Worm (Caenorhabditis elegans): ENCODE results near the gene zmp-1.
A peak's percentile ranks its signal among the peaks of the same experiment; 100 is the strongest.

The zmp-1 gene

DNA sequence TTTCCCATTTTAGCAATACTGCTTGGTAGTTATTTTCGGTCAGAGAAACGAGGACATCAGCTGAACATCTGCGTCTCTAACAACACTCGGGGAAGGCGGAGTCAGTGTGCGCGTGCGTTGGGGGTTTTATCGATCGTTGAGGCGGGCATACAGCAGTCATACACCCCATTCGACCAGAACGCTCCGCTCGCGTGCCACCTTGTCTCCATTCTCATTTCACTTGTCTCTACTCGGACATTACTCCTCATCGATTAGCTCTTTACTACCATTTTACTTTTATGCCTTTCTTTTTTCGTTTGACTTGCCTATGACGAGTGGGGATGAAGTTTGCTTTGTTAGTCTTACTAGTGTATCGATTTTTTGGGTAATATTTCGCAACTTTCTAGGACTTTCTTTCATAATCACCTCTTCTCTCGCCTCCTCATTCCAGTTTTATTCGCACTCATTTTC, 7.8 kb upstream of the zmp-1 start (continued):
- peak; percentile 24 for TF ChIP-seq dsc-1 (tag; optimal IDR thresholded peaks at IDR 0.05)
- no peak for TF ChIP-seq ces-1 (GFP tag; optimal IDR thresholded peaks at IDR 0.05)
- TF ChIP-seq efl-3 (GFP tag; optimal IDR thresholded peaks at IDR 0.05), result no peak
- peak; percentile 49 for TF ChIP-seq xbp-1 (tag; optimal IDR thresholded peaks at IDR 0.05)
- peak in 1 of 6 experiments; percentile 7 for TF ChIP-seq elt-3 (tag; optimal IDR thresholded peaks at IDR 0.05)
- peak; percentile 24 for TF ChIP-seq F16B12.6 (tag; optimal IDR thresholded peaks at IDR 0.05)
- TF ChIP-seq ceh-82 (tag; optimal IDR thresholded peaks at IDR 0.05), result peak in 1 of 3 experiments; percentile 67
- no peak for TF ChIP-seq mep-1 (tag; optimal IDR thresholded peaks at IDR 0.05)
- no peak for TF ChIP-seq egl-27 (tag; optimal IDR thresholded peaks at IDR 0.05)
- TF ChIP-seq hlh-4 (tag; optimal IDR thresholded peaks at IDR 0.05), result no peak
- peak; percentile 36 for TF ChIP-seq blmp-1 (tag; optimal IDR thresholded peaks at IDR 0.05)
- TF ChIP-seq egl-13 (tag; optimal IDR thresholded peaks at IDR 0.05), result no peak
- peak; percentile 45 for TF ChIP-seq lir-3 (tag; optimal IDR thresholded peaks at IDR 0.05; ENCODE audit: poor library complexity)
- peak; percentile 70 for TF ChIP-seq fkh-8 (tag; optimal IDR thresholded peaks at IDR 0.05)
- TF ChIP-seq mab-9 (GFP tag; IDR thresholded peaks at IDR 0.05), result no peak
- peak; percentile 35 for TF ChIP-seq tbx-2 (tag; optimal IDR thresholded peaks at IDR 0.05)

DNA sequence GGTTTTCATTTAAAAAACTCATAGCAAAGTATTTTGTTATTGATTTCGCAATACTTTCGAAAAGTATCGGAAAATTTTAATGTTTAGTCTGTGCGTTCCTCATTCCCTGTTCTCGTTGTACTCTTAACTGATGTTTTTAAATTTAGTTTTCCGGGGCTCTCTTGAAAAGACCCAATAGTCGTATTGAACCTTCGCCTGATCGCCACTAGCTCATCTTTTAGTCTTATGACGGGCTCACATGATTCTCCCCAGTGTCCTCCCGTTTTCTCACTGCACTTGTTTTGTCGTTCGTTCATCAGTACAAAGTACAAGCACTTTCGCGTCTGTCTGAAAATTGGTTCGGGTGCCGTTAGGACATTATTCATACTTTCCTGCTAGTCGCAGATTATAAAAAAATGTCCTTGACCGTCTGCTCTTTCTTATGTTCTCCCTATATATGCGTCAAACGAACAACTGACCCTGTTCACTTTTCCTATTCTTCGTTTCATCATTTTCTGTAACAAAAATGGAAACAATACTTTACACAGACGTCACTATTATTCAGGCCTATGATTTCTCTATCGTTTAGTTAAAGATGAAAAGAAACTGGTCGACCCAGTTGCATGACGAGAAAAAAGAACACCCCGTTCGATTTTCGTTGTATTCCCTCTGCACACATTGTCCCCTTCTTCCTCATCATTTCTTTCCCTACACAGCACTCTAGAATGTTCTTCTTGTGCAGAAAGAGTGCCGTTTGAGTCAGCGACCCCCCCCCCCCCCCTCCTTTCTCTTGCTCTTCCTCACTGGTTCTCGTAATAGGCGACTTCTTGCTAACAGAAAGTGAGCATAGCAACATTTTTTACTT, 6.9 kb upstream of the zmp-1 start, which contains the start of gene ubq-1:
TSS of gene ubq-1 (plus strand) at position 802 of the 844 bp plus-strand sequence.
- TF ChIP-seq blmp-1 (tag; optimal IDR thresholded peaks at IDR 0.05), result no peak
- TF ChIP-seq ztf-4 (tag; optimal IDR thresholded peaks at IDR 0.05), result peak; percentile 42
- TF ChIP-seq fos-1 (tag; optimal IDR thresholded peaks at IDR 0.05), result no peak
- no peak for TF ChIP-seq unc-98 (GFP tag; IDR thresholded peaks at IDR 0.05)
- TF ChIP-seq lin-39 (tag; optimal IDR thresholded peaks at IDR 0.05), result no peak
- TF ChIP-seq pag-3 (tag; optimal IDR thresholded peaks at IDR 0.05; ENCODE audit: borderline replicate concordance, insufficient read depth), result no peak
- no peak for TF ChIP-seq unc-86 (tag; optimal IDR thresholded peaks at IDR 0.05)
- peak in 1 of 2 experiments; percentile 15 for TF ChIP-seq lin-35 (GFP tag; optimal IDR thresholded peaks at IDR 0.05)
- no peak for TF ChIP-seq vab-15 (tag; optimal IDR thresholded peaks at IDR 0.05)
- peak; percentile 14 for TF ChIP-seq dsc-1 (tag; optimal IDR thresholded peaks at IDR 0.05)
- no peak for TF ChIP-seq unc-130 (tag; optimal IDR thresholded peaks at IDR 0.05)
- peak; percentile 34 for TF ChIP-seq mep-1 (tag; optimal IDR thresholded peaks at IDR 0.05)
- no peak for TF ChIP-seq tlp-1 (tag; optimal IDR thresholded peaks at IDR 0.05)
- peak; percentile 48 for TF ChIP-seq nhr-71 (tag; optimal IDR thresholded peaks at IDR 0.05)
- TF ChIP-seq aha-1 (tag; optimal IDR thresholded peaks at IDR 0.05), result no peak
- no peak for TF ChIP-seq hlh-4 (tag; optimal IDR thresholded peaks at IDR 0.05)
- no peak for TF ChIP-seq sox-4 (tag; optimal IDR thresholded peaks at IDR 0.05)
- peak; percentile 55 for TF ChIP-seq zip-4 (GFP tag; optimal IDR thresholded peaks at IDR 0.05)
- peak; percentile 1 for TF ChIP-seq snu-23 (GFP tag; optimal IDR thresholded peaks at IDR 0.05)
- TF ChIP-seq nhr-11 (tag; optimal IDR thresholded peaks at IDR 0.05), result no peak
- TF ChIP-seq isw-1 (GFP tag; IDR thresholded peaks at IDR 0.05), result no peak
- TF ChIP-seq nhr-85 (tag), result no peak
- TF ChIP-seq nhr-28 (tag; optimal IDR thresholded peaks at IDR 0.05), result no peak
- TF ChIP-seq lin-15B (tag; optimal IDR thresholded peaks at IDR 0.05), result no peak
- no peak for TF ChIP-seq nhr-76 (tag; optimal IDR thresholded peaks at IDR 0.05)
- TF ChIP-seq nhr-19 (GFP tag; conservative IDR thresholded peaks at IDR 0.05), result 0 out of 2 replicates have a peak, but pooled peaks have one; percentile 20
- TF ChIP-seq elt-3 (tag; optimal IDR thresholded peaks at IDR 0.05), result no peak
- no peak for TF ChIP-seq mab-9 (GFP tag; IDR thresholded peaks at IDR 0.05)
- peak; percentile 19 for TF ChIP-seq elt-2 (tag; optimal IDR thresholded peaks at IDR 0.05)
- TF ChIP-seq swsn-7 (tag; optimal IDR thresholded peaks at IDR 0.05), result no peak
- no peak for TF ChIP-seq zag-1 (tag; optimal IDR thresholded peaks at IDR 0.05)
- no peak for TF ChIP-seq grh-1 (GFP tag; IDR thresholded peaks at IDR 0.05)
- no peak for TF ChIP-seq hlh-17 (GFP tag; optimal IDR thresholded peaks at IDR 0.05; ENCODE audit: borderline replicate concordance)
- no peak for TF ChIP-seq lin-14 (GFP tag; optimal IDR thresholded peaks at IDR 0.05)
- TF ChIP-seq efl-1 (optimal IDR thresholded peaks at IDR 0.05), result no peak
- TF ChIP-seq efl-1 (GFP tag; optimal IDR thresholded peaks at IDR 0.05 in 1 of 2), result peak in 1 of 2 experiments; percentile 65
- TF ChIP-seq rnt-1 (tag; optimal IDR thresholded peaks at IDR 0.05), result peak; percentile 18
- no peak for TF ChIP-seq nhr-237 (tag; optimal IDR thresholded peaks at IDR 0.05)

Data from whole organism, L1 larva.